Fruit fly (Drosophila melanogaster) whole organism, wandering third instar larva: Measurements from ENCODE around the gene CG7692.

ENCODE experiments used
- dl ChIP-seq, 2 experiments: fragments of 175-275, 200-275 bp in 1 of 2; fragments of 200-275 bp in 1 of 2; sonication (Bioruptor generic); optimal IDR thresholded peaks; lab custom pipeline; 2018; ENCODE audit warnings: mild to moderate bottlenecking in 2 of 2, missing biosample characterization in 2 of 2, missing genetic modification characterization in 2 of 2, moderate library complexity in 2 of 2; ENCODE audit not compliant: partially characterized antibody in 2 of 2, insufficient read depth in 1 of 2
- ey ChIP-seq: fragments of 200-800 bp; sonication (Bioruptor generic); optimal IDR thresholded peaks from 2 replicates; lab custom pipeline; 2016; ENCODE audit warnings: missing biosample characterization, missing genetic modification characterization
- pan ChIP-seq: fragments of >200 bp; optimal IDR thresholded peaks from 2 replicates; lab custom pipeline; 2017
- sv ChIP-seq: fragments of 200-800 bp; sonication (Bioruptor generic); optimal IDR thresholded peaks from 3 replicates; lab custom pipeline; 2016; ENCODE audit warnings: missing biosample characterization, missing genetic modification characterization
- usp ChIP-seq: fragments of >200 bp; optimal IDR thresholded peaks from 2 replicates; lab custom pipeline; 2017; ENCODE audit warnings: missing biosample characterization, missing genetic modification characterization

DNA sequence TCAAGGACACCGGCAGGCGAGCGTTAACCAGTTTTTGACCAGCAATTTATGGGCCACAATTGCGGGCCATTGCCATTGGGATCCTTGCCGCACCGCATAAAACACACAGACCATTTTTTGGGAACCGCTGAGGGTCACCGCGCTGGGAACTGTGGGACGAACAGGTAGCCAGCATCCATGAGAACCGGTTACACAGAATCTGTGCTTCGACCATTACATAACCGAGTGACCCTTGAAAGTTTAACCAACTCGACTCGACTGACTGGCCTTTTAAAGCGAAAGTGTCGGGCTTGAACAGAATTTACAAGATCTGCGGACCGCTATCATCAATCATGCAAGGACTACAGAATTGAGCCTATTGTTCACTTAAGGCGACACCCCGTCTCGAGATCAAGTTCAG, 40.8 kb downstream of the CG7692 start:
- no peak for TF ChIP-seq dl (GFP tag; optimal IDR thresholded peaks at IDR 0.05; lab: Kevin White, UChicago; ENCODE audit: insufficient read depth in 1 of 2, partially characterized antibody in 2 of 2)
- no peak for TF ChIP-seq pan (lab: Kevin White, UChicago)
- no peak for TF ChIP-seq sv (GFP tag; lab: Kevin White, UChicago)
- TF ChIP-seq ey (GFP tag; lab: Kevin White, UChicago) = no peak
- no peak for TF ChIP-seq usp (GFP tag; lab: Kevin White, UChicago)
